Fruit fly (Drosophila melanogaster) whole organism, adult: ENCODE measurements around the gene Ldsdh1.

Experiments
- CG11617 ChIP-seq: fragments of 200-800 bp; sonication (Bioruptor generic); optimal IDR thresholded peaks from 2 replicates; lab custom pipeline; 2017; ENCODE audit warnings: mild to moderate bottlenecking, missing biosample characterization, missing genetic modification reagents, missing genetic modification characterization
- CG12768 ChIP-seq: fragments of 200-800 bp; sonication (Bioruptor generic); optimal IDR thresholded peaks from 2 replicates; lab custom pipeline; 2017; ENCODE audit warnings: missing biosample characterization, missing genetic modification characterization, mild to moderate bottlenecking, moderate library complexity, missing genetic modification reagents
- CG14711 ChIP-seq: fragments of 200-800 bp; sonication (Bioruptor generic); optimal IDR thresholded peaks from 2 replicates; lab custom pipeline; 2018; ENCODE audit warnings: missing biosample characterization, mild to moderate bottlenecking, missing genetic modification characterization, moderate library complexity
- CG1620 ChIP-seq: fragments of 200-800 bp; sonication (Bioruptor generic); optimal IDR thresholded peaks from 2 replicates; lab custom pipeline; 2016; ENCODE audit warnings: missing biosample characterization, missing genetic modification characterization
- CG33017 ChIP-seq: fragments of 200-800 bp; sonication (Bioruptor generic); optimal IDR thresholded peaks from 2 replicates; lab custom pipeline; 2018; ENCODE audit warnings: missing biosample characterization, mild to moderate bottlenecking, missing genetic modification characterization, moderate library complexity
- CG5204 ChIP-seq: fragments of 200-800 bp; sonication (Bioruptor generic); optimal IDR thresholded peaks from 2 replicates; lab custom pipeline; 2016; ENCODE audit warnings: missing biosample characterization, missing genetic modification characterization
- CG7101 ChIP-seq: fragments of 200-800 bp; sonication (Bioruptor generic); optimal IDR thresholded peaks from 2 replicates; lab custom pipeline; 2018; ENCODE audit warnings: missing biosample characterization, mild to moderate bottlenecking, missing genetic modification characterization, moderate library complexity
- bab1 ChIP-seq: fragments of 200-800 bp; sonication (Bioruptor generic); optimal IDR thresholded peaks from 3 replicates; lab custom pipeline; 2019; ENCODE audit warnings: missing biosample characterization, mild to moderate bottlenecking, missing genetic modification characterization, moderate library complexity
- cic ChIP-seq: fragments of 200-800 bp; sonication (Bioruptor generic); optimal IDR thresholded peaks from 2 replicates; lab custom pipeline; 2017; ENCODE audit warnings: missing biosample characterization, mild to moderate bottlenecking, missing genetic modification characterization, moderate library complexity
- pad ChIP-seq: fragments of 200-800 bp; sonication (Bioruptor generic); optimal IDR thresholded peaks from 3 replicates; lab custom pipeline; 2017; ENCODE audit warnings: missing biosample characterization, missing genetic modification characterization, mild to moderate bottlenecking, moderate library complexity, missing genetic modification reagents
- tj ChIP-seq: fragments of 200-800 bp; sonication (Bioruptor generic); optimal IDR thresholded peaks from 3 replicates; lab custom pipeline; 2017; ENCODE audit warnings: missing biosample characterization, mild to moderate bottlenecking, missing genetic modification characterization, moderate library complexity

dm6 chrX:8120939-8121338, 39.5 kb upstream of the Ldsdh1 start, which contains the start of gene CG2260:
- TF ChIP-seq CG7101, result no peak
- no peak for TF ChIP-seq CG11617 (GFP tag; lab: Kevin White, UChicago)
- no peak for TF ChIP-seq CG12768 (GFP tag; lab: Kevin White, UChicago)
- no peak for TF ChIP-seq CG14711 (tag; lab: Kevin White, UChicago)
- TF ChIP-seq CG1620 (GFP tag; lab: Kevin White, UChicago), result no peak
- TF ChIP-seq CG5204 (GFP tag; lab: Kevin White, UChicago), result no peak
- TF ChIP-seq cic (GFP tag; lab: Kevin White, UChicago), result no peak
- no peak for TF ChIP-seq tj (GFP tag; lab: Kevin White, UChicago)
- TF ChIP-seq bab1, result peak; percentile 57
- no peak for TF ChIP-seq CG33017
- no peak for TF ChIP-seq pad (GFP tag; lab: Kevin White, UChicago)
